Fruit fly (Drosophila melanogaster) whole organism, embryonic: ENCODE results near the gene CG42393.

Source experiments
- CG10431 ChIP-seq: fragments of 200-800 bp; sonication (Bioruptor generic); optimal IDR thresholded peaks from 3 replicates; lab custom pipeline; 2018; ENCODE audit warnings: missing biosample characterization, mild to moderate bottlenecking, missing genetic modification characterization
- CG11398 ChIP-seq: fragments of 200-800 bp; sonication (Bioruptor generic); optimal IDR thresholded peaks from 2 replicates; lab custom pipeline; 2016; ENCODE audit warnings: missing biosample characterization, missing genetic modification characterization
- CG11696 ChIP-seq: fragments of 200-800 bp; sonication (Bioruptor generic); IDR thresholded peaks from 2 replicates; pipeline ENCODE4 v1.3.6; 2022; ENCODE audit warnings: missing biosample characterization, missing genetic modification characterization
- CG12744 ChIP-seq: fragments of 200-800 bp; sonication (Bioruptor generic); optimal IDR thresholded peaks from 2 replicates; lab custom pipeline; 2016; ENCODE audit warnings: missing biosample characterization, missing genetic modification characterization
- CG14441 ChIP-seq: fragments of 200-800 bp; sonication (Bioruptor generic); IDR thresholded peaks from 2 replicates; pipeline ENCODE4 v1.3.6; 2022; ENCODE audit warnings: missing biosample characterization, missing genetic modification characterization
- CG15696 ChIP-seq: fragments of 200-800 bp; sonication (Bioruptor generic); optimal IDR thresholded peaks from 2 replicates; lab custom pipeline; 2019; ENCODE audit warnings: missing biosample characterization, mild to moderate bottlenecking, missing genetic modification characterization, moderate library complexity
- CG16779 ChIP-seq: fragments of 200-800 bp; sonication (Bioruptor generic); IDR thresholded peaks from 2 replicates; pipeline ENCODE4 v1.3.6; 2022; ENCODE audit warnings: missing biosample characterization, missing genetic modification characterization
- CG16815 ChIP-seq: fragments of 200-800 bp; sonication (Bioruptor generic); optimal IDR thresholded peaks from 3 replicates; lab custom pipeline; 2017; ENCODE audit warnings: missing biosample characterization, mild to moderate bottlenecking, missing genetic modification characterization
- CG17912 ChIP-seq: fragments of 200-800 bp; sonication (Bioruptor generic); optimal IDR thresholded peaks from 2 replicates; lab custom pipeline; 2018; ENCODE audit warnings: missing biosample characterization, mild to moderate bottlenecking, missing genetic modification characterization
- CG18262 ChIP-seq: fragments of 200-800 bp; optimal IDR thresholded peaks from 3 replicates; lab custom pipeline; 2019; ENCODE audit warnings: missing biosample characterization, mild to moderate bottlenecking, missing genetic modification characterization, moderate library complexity
- CG2712 ChIP-seq: fragments of 200-800 bp; optimal IDR thresholded peaks from 3 replicates; lab custom pipeline; 2019; ENCODE audit warnings: missing biosample characterization, mild to moderate bottlenecking, missing genetic modification characterization, moderate library complexity
- CG31365 ChIP-seq: fragments of 200-800 bp; sonication (Bioruptor generic); optimal IDR thresholded peaks from 2 replicates; lab custom pipeline; 2018; ENCODE audit warnings: missing biosample characterization, mild to moderate bottlenecking, missing genetic modification characterization
- CG32532 ChIP-seq: fragments of 200-800 bp; sonication (Bioruptor generic); IDR thresholded peaks from 2 replicates; pipeline ENCODE4 v1.3.6; 2022; ENCODE audit warnings: missing biosample characterization, missing genetic modification characterization
- CG33213 ChIP-seq: fragments of 200-800 bp; sonication (Bioruptor generic); optimal IDR thresholded peaks from 3 replicates; lab custom pipeline; 2016; ENCODE audit warnings: missing biosample characterization, missing genetic modification characterization
- CG4282 ChIP-seq: fragments of 200-800 bp; sonication (Bioruptor generic); optimal IDR thresholded peaks from 2 replicates; lab custom pipeline; 2016; ENCODE audit warnings: missing biosample characterization, missing genetic modification characterization
- CG4404 ChIP-seq: fragments of 200-800 bp; sonication (Bioruptor generic); IDR thresholded peaks from 2 replicates; pipeline ENCODE4 v1.3.6; 2022; ENCODE audit warnings: missing biosample characterization, missing genetic modification characterization
- CG6765 ChIP-seq: fragments of 200-800 bp; sonication (Bioruptor generic); optimal IDR thresholded peaks from 3 replicates; lab custom pipeline; 2017; ENCODE audit warnings: missing biosample characterization, mild to moderate bottlenecking, missing genetic modification characterization
- CG6791 ChIP-seq: fragments of 200-800 bp; sonication (Bioruptor generic); IDR thresholded peaks from 3 replicates; pipeline ENCODE4 v1.3.6; 2022; ENCODE audit warnings: missing biosample characterization, missing genetic modification characterization; ENCODE audit not compliant: partially characterized antibody
- CG7357 ChIP-seq: fragments of 200-800 bp; sonication (Bioruptor generic); IDR thresholded peaks from 3 replicates; pipeline ENCODE4 v1.3.6; 2022; ENCODE audit warnings: missing biosample characterization, missing genetic modification characterization
- CG8089 ChIP-seq: fragments of 200-800 bp; sonication (Bioruptor generic); optimal IDR thresholded peaks from 3 replicates; lab custom pipeline; 2016; ENCODE audit warnings: missing biosample characterization, missing genetic modification characterization
- Chrac-16 ChIP-seq: fragments of 200-800 bp; sonication (Bioruptor generic); optimal IDR thresholded peaks from 3 replicates; lab custom pipeline; 2016; ENCODE audit warnings: missing biosample characterization, missing genetic modification characterization
- Dll ChIP-seq: fragments of 200-800 bp; sonication (Bioruptor generic); IDR thresholded peaks from 4 replicates; pipeline ENCODE4 v1.3.6; 2022; ENCODE audit warnings: missing biosample characterization, missing genetic modification characterization; ENCODE audit not compliant: partially characterized antibody
- Elba2 ChIP-seq: fragments of 200-800 bp; sonication (Bioruptor generic); optimal IDR thresholded peaks from 3 replicates; lab custom pipeline; 2016; ENCODE audit warnings: missing biosample characterization, missing genetic modification characterization
- Gug ChIP-seq: fragments of 200-800 bp; sonication (Bioruptor generic); IDR thresholded peaks from 4 replicates; pipeline ENCODE4 v1.3.6; 2022; ENCODE audit warnings: missing biosample characterization, missing genetic modification characterization
- Lim3 ChIP-seq: fragments of 200-800 bp; sonication (Bioruptor generic); IDR thresholded peaks from 2 replicates; pipeline ENCODE4 v1.3.6; 2022; ENCODE audit warnings: missing biosample characterization, missing genetic modification characterization
- MTF-1 ChIP-seq: fragments of 200-800 bp; sonication (Bioruptor generic); optimal IDR thresholded peaks from 2 replicates; lab custom pipeline; 2018; ENCODE audit warnings: missing biosample characterization, mild to moderate bottlenecking, missing genetic modification characterization, borderline replicate concordance
- Mad ChIP-seq: fragments of 200-800 bp; sonication (Bioruptor generic); optimal IDR thresholded peaks from 2 replicates; lab custom pipeline; 2016; ENCODE audit warnings: missing biosample characterization, missing genetic modification characterization
- Max ChIP-seq: fragments of 200-800 bp; sonication (Bioruptor generic); optimal IDR thresholded peaks from 2 replicates; lab custom pipeline; 2016; ENCODE audit warnings: missing biosample characterization, mild to moderate bottlenecking, missing genetic modification characterization
- Mrtf ChIP-seq: fragments of 200-800 bp; sonication (Bioruptor generic); IDR thresholded peaks from 3 replicates; pipeline ENCODE4 v1.3.6; 2022; ENCODE audit warnings: missing biosample characterization, missing genetic modification characterization
- NFAT ChIP-seq: fragments of 200-800 bp; sonication (Bioruptor generic); IDR thresholded peaks from 2 replicates; pipeline ENCODE4 v1.3.6; 2022; ENCODE audit warnings: missing biosample characterization, missing genetic modification characterization
- Nf-YA ChIP-seq: fragments of 200-800 bp; sonication (Bioruptor generic); IDR thresholded peaks from 2 replicates; pipeline ENCODE4 v1.3.6; 2022; ENCODE audit warnings: missing biosample characterization, missing genetic modification characterization
- NfI ChIP-seq: fragments of 200-800 bp; sonication (Bioruptor generic); optimal IDR thresholded peaks from 3 replicates; lab custom pipeline; 2018; ENCODE audit warnings: missing biosample characterization, mild to moderate bottlenecking, missing genetic modification characterization, moderate library complexity
- Sox100B ChIP-seq: fragments of 200-800 bp; sonication (Bioruptor generic); optimal IDR thresholded peaks from 3 replicates; lab custom pipeline; 2018; ENCODE audit warnings: missing biosample characterization, mild to moderate bottlenecking, missing genetic modification characterization
- croc ChIP-seq: fragments of 200-800 bp; sonication (Bioruptor generic); conservative IDR thresholded peaks from 3 replicates; pipeline ENCODE4 v1.3.6; 2022; ENCODE audit warnings: missing biosample characterization, missing genetic modification characterization
- danr ChIP-seq: fragments of 200-800 bp; sonication (Bioruptor generic); IDR thresholded peaks from 2 replicates; pipeline ENCODE4 v1.3.6; 2022; ENCODE audit warnings: missing biosample characterization, missing genetic modification characterization
- eyg ChIP-seq: fragments of 200-800 bp; sonication (Bioruptor generic); optimal IDR thresholded peaks from 3 replicates; lab custom pipeline; 2016; ENCODE audit warnings: missing biosample characterization, missing genetic modification characterization
- gro ChIP-seq: fragments of 200-800 bp; sonication (Bioruptor generic); optimal IDR thresholded peaks from 2 replicates; lab custom pipeline; 2016; ENCODE audit warnings: missing biosample characterization, missing genetic modification characterization
- gsb ChIP-seq: fragments of 200-800 bp; sonication (Bioruptor generic); IDR thresholded peaks from 2 replicates; pipeline ENCODE4 v1.3.6; 2022; ENCODE audit warnings: missing biosample characterization, missing genetic modification characterization
- insv ChIP-seq, 2 experiments: fragments of 200-800 bp; sonication (Bioruptor generic); optimal IDR thresholded peaks; 3 replicates each; lab custom pipeline; 2016 to 2018; ENCODE audit warnings: missing biosample characterization in 2 of 2, missing genetic modification characterization in 2 of 2
- lab ChIP-seq: fragments of 200-800 bp; sonication (Bioruptor generic); optimal IDR thresholded peaks from 3 replicates; lab custom pipeline; 2017; ENCODE audit warnings: missing biosample characterization, missing genetic modification characterization, mild to moderate bottlenecking, moderate library complexity, missing genetic modification reagents
- lbe ChIP-seq: fragments of 200-800 bp; sonication (Bioruptor generic); optimal IDR thresholded peaks from 2 replicates; lab custom pipeline; 2016; ENCODE audit warnings: missing biosample characterization, mild to moderate bottlenecking, missing genetic modification characterization
- lola ChIP-seq, 3 experiments: fragments of >200 bp in 2 of 3; fragments of 200-800 bp in 1 of 3; sonication (Bioruptor generic) in 1 of 3; optimal IDR thresholded peaks; 2 replicates each; lab custom pipeline; 2017 to 2019; ENCODE audit warnings: missing biosample characterization in 3 of 3, missing genetic modification characterization in 3 of 3, mild to moderate bottlenecking in 1 of 3, moderate library complexity in 1 of 3
- oc ChIP-seq: fragments of 200-800 bp; sonication (Bioruptor generic); optimal IDR thresholded peaks from 2 replicates; lab custom pipeline; 2018; ENCODE audit warnings: missing biosample characterization, mild to moderate bottlenecking, missing genetic modification characterization, moderate library complexity
- p53 ChIP-seq: fragments of 200-800 bp; sonication (Bioruptor generic); optimal IDR thresholded peaks from 2 replicates; lab custom pipeline; 2016; ENCODE audit warnings: missing biosample characterization, missing genetic modification characterization
- sim ChIP-seq: fragments of 200-800 bp; sonication (Bioruptor generic); IDR thresholded peaks from 2 replicates; pipeline ENCODE4 v1.3.6; 2022; ENCODE audit warnings: missing biosample characterization, missing genetic modification characterization
- slp2 ChIP-seq: fragments of 200-800 bp; sonication (Bioruptor generic); optimal IDR thresholded peaks from 2 replicates; lab custom pipeline; 2016; ENCODE audit warnings: missing biosample characterization, missing genetic modification characterization
- stwl ChIP-seq: fragments of 200-800 bp; sonication (Bioruptor generic); optimal IDR thresholded peaks from 3 replicates; lab custom pipeline; 2018; ENCODE audit warnings: missing biosample characterization, mild to moderate bottlenecking, missing genetic modification characterization, moderate library complexity
- tgo ChIP-seq: fragments of 200-800 bp; sonication (Bioruptor generic); IDR thresholded peaks from 3 replicates; pipeline ENCODE4 v1.3.6; 2022; ENCODE audit warnings: missing biosample characterization, missing genetic modification characterization
- vvl ChIP-seq: fragments of 200-800 bp; sonication (Bioruptor generic); IDR thresholded peaks from 2 replicates; pipeline ENCODE4 v1.3.6; 2022; ENCODE audit warnings: missing biosample characterization, missing genetic modification characterization
- wek ChIP-seq: fragments of 200-800 bp; sonication (Bioruptor generic); optimal IDR thresholded peaks from 3 replicates; lab custom pipeline; 2018; ENCODE audit warnings: missing biosample characterization, mild to moderate bottlenecking, missing genetic modification characterization, moderate library complexity

The CG42393 gene

DNA sequence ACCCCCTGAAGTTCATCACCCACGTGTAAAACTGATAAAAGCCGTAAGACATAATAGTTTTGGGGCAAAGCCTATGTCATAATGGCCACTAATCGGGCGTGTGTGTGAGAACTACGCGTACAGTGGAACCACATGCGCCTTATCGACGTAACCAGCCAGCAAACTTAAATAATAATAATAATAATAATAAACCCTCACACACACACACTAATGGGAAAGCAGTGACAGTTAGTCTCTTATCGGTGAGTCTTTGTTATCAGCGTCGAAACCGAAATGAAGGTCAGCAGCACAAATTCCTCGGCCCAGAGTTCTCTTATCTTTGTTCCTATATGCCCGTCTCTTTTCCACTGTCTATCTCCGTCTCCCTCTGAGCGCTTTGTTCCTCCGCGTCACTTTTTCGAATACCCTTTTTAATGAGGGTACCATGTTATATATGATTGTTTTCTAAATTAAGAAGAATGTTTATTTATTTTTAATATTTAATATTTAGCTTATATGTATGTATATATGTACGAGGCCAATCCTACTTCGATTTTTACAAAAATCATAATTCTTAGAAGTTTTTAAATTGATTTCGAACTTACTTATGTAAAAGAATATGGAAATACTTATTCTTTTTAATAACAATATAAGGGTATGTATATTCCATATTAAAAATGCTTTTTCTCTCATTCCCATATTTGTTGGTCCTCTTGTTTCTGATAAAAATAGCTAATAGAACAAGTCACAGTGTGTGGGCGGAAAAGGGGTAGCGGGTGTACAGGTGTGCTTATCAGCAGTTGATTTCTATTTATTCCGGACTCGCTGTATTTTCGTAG, 39.3 kb upstream of the CG42393 start (continued):
- TF ChIP-seq p53 (GFP tag; lab: Kevin White, UChicago) (no peak), CG16815 (GFP tag; lab: Kevin White, UChicago) (peak; percentile 23), CG15696 (peak; percentile 45), CG10431 (GFP tag; lab: Kevin White, UChicago) (no peak), vvl (no peak), Elba2 (GFP tag; lab: Kevin White, UChicago) (no peak), CG17912 (GFP tag; lab: Kevin White, UChicago) (no peak), wek (GFP tag; lab: Kevin White, UChicago) (peak; percentile 55), NFAT (GFP tag; lab: Robert Waterston, UW) (no peak), tgo (GFP tag; lab: Robert Waterston, UW) (no peak), eyg (GFP tag; lab: Kevin White, UChicago) (no peak), Mrtf (GFP tag; lab: Robert Waterston, UW) (no peak), Chrac-16 (GFP tag; lab: Kevin White, UChicago) (no peak), Nf-YA (GFP tag; lab: Robert Waterston, UW) (no peak), NfI (GFP tag; lab: Kevin White, UChicago) (peak; percentile 3), CG2712 (tag; lab: Kevin White, UChicago) (peak; percentile 66), CG11398 (GFP tag; lab: Kevin White, UChicago) (no peak), lbe (peak; percentile 40), CG14441 (GFP tag; lab: Robert Waterston, UW) (peak; percentile 36; the same call in 1 of the 2 replicates), Mad (GFP tag; lab: Kevin White, UChicago) (no peak), CG32532 (GFP tag; lab: Robert Waterston, UW) (no peak; the same call in 1 of the 2 replicates), sim (GFP tag; lab: Robert Waterston, UW) (no peak), Lim3 (GFP tag; lab: Robert Waterston, UW) (no peak), Max (GFP tag; lab: Kevin White, UChicago) (no peak), CG31365 (tag; lab: Kevin White, UChicago) (no peak), CG12744 (no peak), CG6765 (GFP tag; lab: Kevin White, UChicago) (peak; percentile 40), CG18262 (tag; lab: Kevin White, UChicago) (peak; percentile 70), CG6791 (no peak), CG4404 (no peak), croc (GFP tag; lab: Robert Waterston, UW) (no peak), CG8089 (GFP tag; lab: Kevin White, UChicago) (no peak), Sox100B (GFP tag; lab: Kevin White, UChicago) (peak; percentile 55), CG16779 (GFP tag; lab: Robert Waterston, UW) (no peak), Dll (GFP tag; lab: Robert Waterston, UW) (no peak), CG11696 (GFP tag; lab: Robert Waterston, UW) (peak; percentile 48; the same call in 1 of the 2 replicates), Gug (GFP tag; lab: Robert Waterston, UW) (no peak), gsb (GFP tag; lab: Robert Waterston, UW) (no peak), stwl (tag; lab: Kevin White, UChicago) (peak; percentile 9), insv (GFP tag; optimal IDR thresholded peaks at IDR 0.05; lab: Kevin White, UChicago) (no peak), slp2 (GFP tag; lab: Kevin White, UChicago) (no peak), CG4282 (GFP tag; lab: Kevin White, UChicago) (no peak), lola (GFP tag; optimal IDR thresholded peaks at IDR 0.05; lab: Kevin White, UChicago) (peak in 1 of 3 experiments; percentile 76), oc (no peak), danr (GFP tag; lab: Robert Waterston, UW) (no peak), gro (no peak), lab (GFP tag; lab: Kevin White, UChicago) (peak; percentile 47), CG7357 (GFP tag; lab: Robert Waterston, UW) (0 out of 3 replicates have a peak, but pooled peaks have one; percentile 33), MTF-1 (GFP tag; lab: Kevin White, UChicago) (no peak), CG33213 (GFP tag; lab: Kevin White, UChicago) (no peak)
